Fruit fly (Drosophila melanogaster): ENCODE measurements around the gene MBD-like.

DNA sequence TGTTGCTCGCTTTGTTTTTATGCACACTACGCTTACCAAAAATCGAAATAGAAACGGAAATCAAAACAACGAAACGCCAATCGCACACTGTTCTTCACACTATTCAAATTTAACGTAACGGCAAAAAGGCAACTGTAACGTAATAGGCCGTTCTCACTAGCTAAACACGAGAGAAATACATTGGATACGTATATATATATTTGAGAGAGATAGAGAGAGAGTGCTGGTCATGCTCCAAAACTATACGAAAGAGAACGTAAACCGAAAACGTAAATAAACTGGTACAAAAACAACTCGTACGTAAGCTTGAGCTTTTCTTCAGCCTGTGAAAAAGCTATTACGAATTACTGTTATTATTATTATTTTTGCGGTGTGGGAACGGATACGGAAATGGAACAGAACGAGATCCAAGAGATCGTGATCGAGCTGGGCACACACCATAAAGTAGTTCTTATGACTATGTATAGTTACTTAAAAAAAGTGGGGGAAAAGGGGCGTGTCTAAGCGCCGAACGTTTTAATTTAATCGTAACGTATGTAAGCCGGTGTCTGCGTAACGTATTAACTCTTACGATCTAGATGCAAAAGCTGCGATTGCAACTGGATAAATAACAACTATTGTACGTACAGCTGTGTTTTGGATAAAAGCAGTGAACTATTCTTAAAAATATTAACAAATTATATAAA is 15.9 kb upstream of the MBD-like start:
- TF ChIP-seq Hr78 (GFP tag; optimal IDR thresholded peaks at IDR 0.05) (no peak), usp (GFP tag; optimal IDR thresholded peaks at IDR 0.05) (no peak), fru (GFP tag; optimal IDR thresholded peaks at IDR 0.05) (no peak), br (GFP tag; optimal IDR thresholded peaks at IDR 0.05) (no peak), ey (GFP tag; optimal IDR thresholded peaks at IDR 0.05) (no peak), Jra (GFP tag; optimal IDR thresholded peaks at IDR 0.05) (no peak), pan (optimal IDR thresholded peaks at IDR 0.05) (no peak), Myc (optimal IDR thresholded peaks at IDR 0.05) (no peak), h (GFP tag; optimal IDR thresholded peaks at IDR 0.05) (no peak), tai (GFP tag; optimal IDR thresholded peaks at IDR 0.05) (no peak)

Data from whole organism, wandering third instar larva.